Fruit fly (Drosophila melanogaster): ENCODE results near the gene CG13066.

DNA sequence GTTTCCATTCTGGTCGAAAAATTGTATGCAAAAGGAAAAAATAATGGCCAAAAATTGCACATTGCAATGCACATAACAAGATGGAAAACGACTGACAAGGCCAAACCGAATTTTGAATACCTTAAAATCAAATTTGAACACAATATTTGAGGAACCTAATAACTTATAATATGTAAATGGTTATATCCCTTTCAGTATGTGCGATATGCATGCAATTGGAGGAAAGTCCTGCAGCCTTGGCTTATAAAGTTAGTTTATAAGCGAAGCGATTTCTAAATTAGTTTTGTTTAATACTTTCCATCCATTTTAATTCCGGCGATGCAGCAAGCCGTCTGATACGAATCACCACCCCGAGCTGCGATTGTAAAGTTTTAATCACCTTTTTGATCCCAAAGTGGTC is 47.5 kb upstream of the CG13066 start:
- TF ChIP-seq tna (GFP tag; IDR thresholded peaks at IDR 0.05; ENCODE audit: partially characterized antibody) (no peak), tin (GFP tag; optimal IDR thresholded peaks at IDR 0.05) (no peak), CG6854 (GFP tag; optimal IDR thresholded peaks at IDR 0.05) (no peak), CG11723 (GFP tag; optimal IDR thresholded peaks at IDR 0.05) (no peak), wek (GFP tag; optimal IDR thresholded peaks at IDR 0.05) (no peak), CG33557 (GFP tag; optimal IDR thresholded peaks at IDR 0.05) (no peak)
